Worm (Caenorhabditis elegans) whole organism, early embryonic: ENCODE measurements around the gene C45B2.6.

ENCODE experiments used
- B0310.2 ChIP-seq: sonication (generic microtip); optimal IDR thresholded peaks from 2 replicates; lab custom pipeline; 2016; ENCODE audit warnings: mild to moderate bottlenecking, missing genetic modification characterization, missing compliant biosample characterization
- F13C5.2 ChIP-seq: sonication (generic microtip); optimal IDR thresholded peaks from 2 replicates; lab custom pipeline; 2017; ENCODE audit warnings: mild to moderate bottlenecking, missing genetic modification characterization, inconsistent platforms, missing compliant biosample characterization
- aly-1 ChIP-seq: sonication (generic microtip); optimal IDR thresholded peaks from 2 replicates; lab custom pipeline; 2016; ENCODE audit warnings: missing genetic modification characterization, missing compliant biosample characterization
- ama-1 ChIP-seq: fragments of 150-350 bp; optimal IDR thresholded peaks from 2 replicates; lab custom pipeline; 2014
- ceh-13 ChIP-seq: fragments of 200-800 bp; sonication (Bioruptor generic); optimal IDR thresholded peaks from 2 replicates; lab custom pipeline; 2018; ENCODE audit warnings: mild to moderate bottlenecking, missing genetic modification characterization, missing compliant biosample characterization
- ceh-36 ChIP-seq: sonication (generic microtip); optimal IDR thresholded peaks from 2 replicates; lab custom pipeline; 2016; ENCODE audit warnings: missing genetic modification characterization, inconsistent platforms, missing compliant biosample characterization
- ets-7 ChIP-seq: sonication (generic microtip); optimal IDR thresholded peaks from 2 replicates; lab custom pipeline; 2016; ENCODE audit warnings: missing genotype, missing genetic modification characterization, missing compliant biosample characterization
- flt-1 ChIP-seq: fragments of 200-800 bp; sonication (Bioruptor generic); IDR thresholded peaks from 2 replicates; pipeline ENCODE4 v1.3.6; 2022; ENCODE audit warnings: missing genetic modification characterization, missing compliant biosample characterization
- hmbx-1 ChIP-seq: sonication (generic microtip); optimal IDR thresholded peaks from 2 replicates; lab custom pipeline; 2016; ENCODE audit warnings: mild to moderate bottlenecking, missing genetic modification characterization, missing compliant biosample characterization
- hmg-4 ChIP-seq: fragments of 200-800 bp; sonication (Bioruptor generic); optimal IDR thresholded peaks from 2 replicates; lab custom pipeline; 2018; ENCODE audit warnings: mild to moderate bottlenecking, missing genetic modification characterization, missing compliant biosample characterization
- hnd-1 ChIP-seq: sonication (generic microtip); optimal IDR thresholded peaks from 2 replicates; lab custom pipeline; 2016; ENCODE audit warnings: missing genetic modification characterization, missing compliant biosample characterization
- pes-1 ChIP-seq: fragments of 200-800 bp; sonication (Bioruptor generic); IDR thresholded peaks from 2 replicates; pipeline ENCODE4 v1.3.6; 2022; ENCODE audit warnings: missing genetic modification reagents, missing genetic modification characterization, missing compliant biosample characterization
- scrt-1 ChIP-seq: fragments of 200-800 bp; sonication (Bioruptor generic); IDR thresholded peaks from 2 replicates; pipeline ENCODE4 v1.3.6; 2022; ENCODE audit warnings: missing genetic modification characterization, missing compliant biosample characterization
- sea-1 ChIP-seq: fragments of 200-800 bp; sonication (Bioruptor generic); conservative IDR thresholded peaks from 2 replicates; pipeline ENCODE4 v1.3.6; 2022; ENCODE audit warnings: missing genetic modification characterization, missing compliant biosample characterization
- tbx-11 ChIP-seq: fragments of 200-800 bp; sonication (Bioruptor generic); IDR thresholded peaks from 2 replicates; pipeline ENCODE4 v1.3.6; 2022; ENCODE audit warnings: missing genetic modification characterization, missing compliant biosample characterization
- tbx-37 ChIP-seq: fragments of 200-800 bp; sonication (Bioruptor generic); conservative IDR thresholded peaks from 2 replicates; pipeline ENCODE4 v1.3.6; 2022; ENCODE audit warnings: missing genetic modification reagents, missing genetic modification characterization, missing compliant biosample characterization
- tra-4 ChIP-seq: sonication (generic microtip); optimal IDR thresholded peaks from 2 replicates; lab custom pipeline; 2017; ENCODE audit warnings: missing genetic modification characterization, missing compliant biosample characterization

Gene C45B2.6

DNA sequence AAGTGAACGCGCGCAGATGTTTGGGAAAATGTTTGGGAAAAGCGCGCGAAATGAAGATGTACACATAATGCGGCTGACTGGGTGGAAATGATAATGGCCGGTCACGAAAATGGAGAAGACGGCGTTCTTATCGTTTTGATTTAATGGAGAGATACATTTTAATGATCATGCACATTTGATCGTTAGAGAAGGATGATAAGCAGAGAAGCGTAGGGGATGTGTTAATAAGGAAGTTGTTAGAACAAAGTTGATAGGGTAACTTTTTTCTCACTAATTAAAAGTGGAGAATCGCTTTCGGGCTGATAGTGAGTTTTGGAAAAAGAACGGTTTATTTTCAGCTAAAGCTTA, 11.6 kb upstream of the C45B2.6 start:
- TF ChIP-seq B0310.2 (tag; lab: Kevin White, UChicago) (no peak), sea-1 (no peak), scrt-1 (no peak), ceh-36 (tag; lab: Kevin White, UChicago) (no peak), tra-4 (tag; lab: Kevin White, UChicago) (no peak), hmbx-1 (tag; lab: Kevin White, UChicago) (no peak), aly-1 (no peak), pes-1 (GFP tag; lab: Robert Waterston, UW) (no peak), flt-1 (GFP tag; lab: Robert Waterston, UW) (no peak), F13C5.2 (tag; lab: Kevin White, UChicago) (no peak), tbx-11 (GFP tag; lab: Robert Waterston, UW) (no peak), hnd-1 (tag; lab: Kevin White, UChicago) (no peak), ets-7 (tag; lab: Kevin White, UChicago) (no peak)

ce11 chrX:6041995-6042481, 10.6 kb upstream of the C45B2.6 start:
- TF ChIP-seq ceh-36 (tag; lab: Kevin White, UChicago) (no peak), B0310.2 (tag; lab: Kevin White, UChicago) (no peak), scrt-1 (no peak), ceh-13 (GFP tag; lab: Kevin White, UChicago) (no peak), aly-1 (no peak), pes-1 (GFP tag; lab: Robert Waterston, UW) (no peak), sea-1 (no peak), tra-4 (tag; lab: Kevin White, UChicago) (no peak), ets-7 (tag; lab: Kevin White, UChicago) (no peak), ama-1 (lab: Kevin White, UChicago) (no peak)

DNA sequence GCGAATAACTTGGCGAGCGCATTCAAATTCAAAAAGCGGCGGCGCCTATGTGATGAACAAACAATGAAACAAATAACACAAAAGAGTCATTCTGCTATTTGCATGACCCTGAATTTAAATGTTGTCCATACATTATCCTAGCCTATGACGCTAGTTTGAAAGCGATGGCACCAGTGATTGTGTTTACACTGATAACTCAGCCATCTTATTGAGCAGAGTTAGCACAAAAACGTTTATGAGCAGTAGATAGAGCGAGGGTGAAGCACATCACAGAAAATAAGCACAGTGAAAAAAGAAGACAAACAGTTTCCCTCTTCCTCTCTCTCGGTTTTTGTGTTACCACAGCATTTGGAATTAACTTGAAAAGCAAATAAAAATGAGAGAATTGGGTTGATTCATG, 9.4 kb upstream of the C45B2.6 start:
- no peak for TF ChIP-seq ets-7 (tag; lab: Kevin White, UChicago)
- TF ChIP-seq pes-1 (GFP tag; lab: Robert Waterston, UW) = no peak
- no peak for TF ChIP-seq scrt-1
- no peak for TF ChIP-seq F13C5.2 (tag; lab: Kevin White, UChicago)
- no peak for TF ChIP-seq flt-1 (GFP tag; lab: Robert Waterston, UW)
- no peak for TF ChIP-seq tbx-11 (GFP tag; lab: Robert Waterston, UW)
- no peak for TF ChIP-seq tbx-37 (GFP tag; lab: Robert Waterston, UW)
- TF ChIP-seq sea-1 = no peak

ce11 chrX:6048508-6048907, 4.2 kb upstream of the C45B2.6 start, which contains the start of gene pak-1:
pak-1 (minus strand) TSS chrX:6048608.
- TF ChIP-seq pes-1 (GFP tag; lab: Robert Waterston, UW) = no peak
- TF ChIP-seq aly-1 = no peak
- TF ChIP-seq ceh-36 (tag; lab: Kevin White, UChicago) = no peak
- no peak for TF ChIP-seq flt-1 (GFP tag; lab: Robert Waterston, UW)
- no peak for TF ChIP-seq tbx-37 (GFP tag; lab: Robert Waterston, UW)
- TF ChIP-seq tbx-11 (GFP tag; lab: Robert Waterston, UW) = no peak
- no peak for TF ChIP-seq F13C5.2 (tag; lab: Kevin White, UChicago)
- no peak for TF ChIP-seq ets-7 (tag; lab: Kevin White, UChicago)
- TF ChIP-seq tra-4 (tag; lab: Kevin White, UChicago) = no peak
- no peak for TF ChIP-seq B0310.2 (tag; lab: Kevin White, UChicago)
- TF ChIP-seq hmbx-1 (tag; lab: Kevin White, UChicago) = no peak
- TF ChIP-seq sea-1 = no peak
- TF ChIP-seq hmg-4 (GFP tag; lab: Kevin White, UChicago) = no peak
- TF ChIP-seq ama-1 (lab: Kevin White, UChicago) = no peak
- TF ChIP-seq hnd-1 (tag; lab: Kevin White, UChicago) = no peak
- no peak for TF ChIP-seq ceh-13 (GFP tag; lab: Kevin White, UChicago)
- TF ChIP-seq scrt-1 = no peak

DNA sequence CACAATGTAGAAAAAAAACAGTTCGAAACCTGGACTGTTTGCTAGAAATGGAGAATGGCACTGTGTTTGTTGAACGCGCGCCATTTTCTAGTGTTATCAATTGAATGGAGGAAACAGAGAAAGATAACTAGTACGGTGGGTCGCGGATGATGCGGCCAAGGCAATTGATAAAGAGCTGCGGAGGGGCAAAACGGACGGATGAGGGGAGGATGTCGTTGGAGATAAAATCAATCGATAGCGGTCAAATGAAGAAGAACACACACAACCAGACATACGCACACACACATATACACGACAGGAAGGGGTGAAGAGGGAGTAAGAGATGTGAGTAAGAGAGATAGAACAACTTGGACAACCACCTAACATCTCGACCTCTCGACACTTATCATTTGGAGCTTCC, 2.6 kb upstream of the C45B2.6 start:
- TF ChIP-seq scrt-1 = no peak
- no peak for TF ChIP-seq ceh-13 (GFP tag; lab: Kevin White, UChicago)
- TF ChIP-seq tra-4 (tag; lab: Kevin White, UChicago) = no peak
- no peak for TF ChIP-seq hmg-4 (GFP tag; lab: Kevin White, UChicago)
- TF ChIP-seq pes-1 (GFP tag; lab: Robert Waterston, UW) = no peak
- no peak for TF ChIP-seq hmbx-1 (tag; lab: Kevin White, UChicago)

DNA sequence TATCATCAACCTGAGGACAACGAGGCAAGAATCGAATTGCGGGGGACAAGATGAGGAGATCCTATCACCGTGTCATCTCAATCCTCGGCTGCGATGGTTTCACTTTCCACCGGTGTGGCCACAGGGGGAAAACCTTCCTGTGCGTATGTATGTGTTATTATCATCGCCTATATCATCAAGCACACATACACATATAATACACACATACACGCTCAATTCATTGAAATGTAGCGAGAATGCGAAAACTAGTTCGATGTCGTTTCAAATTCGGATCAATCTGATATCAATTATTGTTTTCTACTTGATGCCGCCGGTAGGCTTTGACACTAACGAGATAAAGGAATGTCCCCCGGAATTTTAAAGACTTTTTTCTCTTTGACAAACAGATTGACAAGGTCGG, 1.8 kb upstream of the C45B2.6 start:
- TF ChIP-seq B0310.2 (tag; lab: Kevin White, UChicago) (no peak), hmg-4 (GFP tag; lab: Kevin White, UChicago) (no peak), hnd-1 (tag; lab: Kevin White, UChicago) (no peak), scrt-1 (no peak), tbx-37 (GFP tag; lab: Robert Waterston, UW) (no peak), ama-1 (lab: Kevin White, UChicago) (no peak), ceh-36 (tag; lab: Kevin White, UChicago) (no peak), pes-1 (GFP tag; lab: Robert Waterston, UW) (no peak), ets-7 (tag; lab: Kevin White, UChicago) (no peak), tra-4 (tag; lab: Kevin White, UChicago) (no peak), ceh-13 (GFP tag; lab: Kevin White, UChicago) (no peak), tbx-11 (GFP tag; lab: Robert Waterston, UW) (no peak), sea-1 (no peak), hmbx-1 (tag; lab: Kevin White, UChicago) (no peak), aly-1 (no peak), flt-1 (GFP tag; lab: Robert Waterston, UW) (no peak), F13C5.2 (tag; lab: Kevin White, UChicago) (no peak)

- no peak for TF ChIP-seq flt-1 (GFP tag; lab: Robert Waterston, UW)
- no peak for TF ChIP-seq ceh-36 (tag; lab: Kevin White, UChicago)
- TF ChIP-seq sea-1 = no peak
- TF ChIP-seq hmg-4 (GFP tag; lab: Kevin White, UChicago) = no peak
- TF ChIP-seq ceh-13 (GFP tag; lab: Kevin White, UChicago) = no peak
- no peak for TF ChIP-seq scrt-1
- TF ChIP-seq aly-1 = no peak
- no peak for TF ChIP-seq hmbx-1 (tag; lab: Kevin White, UChicago)
- TF ChIP-seq tbx-11 (GFP tag; lab: Robert Waterston, UW) = no peak
- no peak for TF ChIP-seq ets-7 (tag; lab: Kevin White, UChicago)
- no peak for TF ChIP-seq hnd-1 (tag; lab: Kevin White, UChicago)
- no peak for TF ChIP-seq tbx-37 (GFP tag; lab: Robert Waterston, UW)
- no peak for TF ChIP-seq ama-1 (lab: Kevin White, UChicago)
- no peak for TF ChIP-seq tra-4 (tag; lab: Kevin White, UChicago)
- no peak for TF ChIP-seq F13C5.2 (tag; lab: Kevin White, UChicago)
- no peak for TF ChIP-seq pes-1 (GFP tag; lab: Robert Waterston, UW)
- TF ChIP-seq B0310.2 (tag; lab: Kevin White, UChicago) = no peak
Measured at ce11 chrX:6057580-6058305, 5.1 kb downstream of the C45B2.6 start, which contains the start of gene gln-1. gln-1 (plus strand) TSS chrX:6058255.
